Worm (Caenorhabditis elegans): Measurements from ENCODE around the gene W01C9.2.

ce11 chrII:8488123-8488522 is 48.0 kb upstream of the W01C9.2 start:
- TF ChIP-seq him-1 (tag; optimal IDR thresholded peaks at IDR 0.05) (no peak), W03F9.2 (tag; optimal IDR thresholded peaks at IDR 0.05) (no peak), dao-5 (tag; optimal IDR thresholded peaks at IDR 0.05) (no peak)
